Worm (Caenorhabditis elegans) whole organism, L3 larva: ENCODE results near the gene C05E11.7.

Experiments used
- R02D3.7 ChIP-seq: fragments of 150-350 bp; optimal IDR thresholded peaks from 2 replicates; lab custom pipeline; 2014; ENCODE audit warnings: missing biosample characterization, missing genetic modification characterization
- nhr-77 ChIP-seq: fragments of 150-350 bp; optimal IDR thresholded peaks from 2 replicates; lab custom pipeline; 2014; ENCODE audit warnings: missing biosample characterization, missing genetic modification characterization
- pha-4 ChIP-seq: fragments of 150-350 bp; optimal IDR thresholded peaks from 2 replicates; lab custom pipeline; 2014; ENCODE audit warnings: missing biosample characterization, missing genetic modification reagents, missing genetic modification characterization

- no peak for TF ChIP-seq nhr-77 (tag; lab: Kevin White, UChicago)
- TF ChIP-seq pha-4 (tag; lab: Kevin White, UChicago), result no peak
- no peak for TF ChIP-seq R02D3.7 (tag; lab: Kevin White, UChicago)
Measured at ce11 chrX:4549853-4550596, 35.5 kb downstream of the C05E11.7 start, which contains the start of gene C07A12.18.
